Fruit fly (Drosophila melanogaster) whole organism, prepupa: ENCODE data around the gene chinmo.

Experiments used
- Blimp-1 ChIP-seq: fragments of 200-800 bp; sonication (Bioruptor generic); optimal IDR thresholded peaks from 3 replicates; lab custom pipeline; 2017; ENCODE audit warnings: missing biosample characterization, missing genetic modification characterization, mild to moderate bottlenecking, moderate library complexity, missing genetic modification reagents
- CG3919 ChIP-seq: fragments of 200-800 bp; sonication (Bioruptor generic); optimal IDR thresholded peaks from 3 replicates; lab custom pipeline; 2016; ENCODE audit warnings: missing biosample characterization, missing genetic modification characterization
- Eip75B ChIP-seq: fragments of 200-800 bp; sonication (Bioruptor generic); optimal IDR thresholded peaks from 3 replicates; lab custom pipeline; 2016; ENCODE audit warnings: missing biosample characterization, missing genetic modification characterization
- Hr38 ChIP-seq: sonication (Bioruptor generic); optimal IDR thresholded peaks from 2 replicates; lab custom pipeline; 2016; ENCODE audit warnings: missing biosample characterization, missing genetic modification characterization
- Sox15 ChIP-seq: fragments of 200-800 bp; sonication (Bioruptor generic); optimal IDR thresholded peaks from 3 replicates; lab custom pipeline; 2016; ENCODE audit warnings: missing biosample characterization, missing genetic modification characterization
- acj6 ChIP-seq: fragments of 200-800 bp; sonication (Bioruptor generic); optimal IDR thresholded peaks from 3 replicates; lab custom pipeline; 2016; ENCODE audit warnings: missing biosample characterization, missing genetic modification characterization
- ss ChIP-seq, 2 experiments: fragments of 200-800 bp; sonication (Bioruptor generic); optimal IDR thresholded peaks; 2 replicates in 1 of 2; 3 replicates in 1 of 2; lab custom pipeline; 2017 to 2018; ENCODE audit warnings: mild to moderate bottlenecking in 2 of 2, missing biosample characterization in 2 of 2, missing genetic modification characterization in 2 of 2, moderate library complexity in 1 of 2

- no peak for TF ChIP-seq acj6
- no peak for TF ChIP-seq ss (GFP tag; optimal IDR thresholded peaks at IDR 0.05; lab: Kevin White, UChicago)
- TF ChIP-seq CG3919 (GFP tag; lab: Kevin White, UChicago) = no peak
- TF ChIP-seq Eip75B (GFP tag; lab: Kevin White, UChicago) = no peak
- no peak for TF ChIP-seq Sox15 (GFP tag; lab: Kevin White, UChicago)
- no peak for TF ChIP-seq Hr38 (GFP tag; lab: Kevin White, UChicago)
- no peak for TF ChIP-seq Blimp-1 (GFP tag; lab: Kevin White, UChicago)
These were observed 76.2 kb downstream of the chinmo start for dm6 chr2L:1727162-1727825.
